Fruit fly (Drosophila melanogaster) whole organism, embryonic: ENCODE data around the gene Vti1a.

Source experiments
- Dfd ChIP-seq, 2 experiments: fragments of >200 bp; optimal IDR thresholded peaks; 2 replicates each; lab custom pipeline; 2017; ENCODE audit warnings: missing biosample characterization in 2 of 2, missing genetic modification characterization in 2 of 2
- sisA ChIP-seq: fragments of 200-800 bp; sonication (Bioruptor generic); IDR thresholded peaks from 2 replicates; pipeline ENCODE4 v1.3.6; 2022; ENCODE audit warnings: missing biosample characterization, missing genetic modification characterization

- no peak for TF ChIP-seq Dfd (GFP tag; optimal IDR thresholded peaks at IDR 0.05; lab: Kevin White, UChicago)
- TF ChIP-seq sisA (GFP tag; lab: Robert Waterston, UW), result no peak
Measured at dm6 chr3L:649025-649769, 43.5 kb downstream of the Vti1a start.
